Fruit fly (Drosophila melanogaster) whole organism, pupa: ENCODE measurements around the gene pch2.

ENCODE experiments used
- CG10348 ChIP-seq: fragments of 200-800 bp; sonication (Bioruptor generic); IDR thresholded peaks from 2 replicates; pipeline ENCODE4 v1.3.6; 2022; ENCODE audit warnings: missing biosample characterization, missing genetic modification characterization
- CG12605 ChIP-seq: fragments of 200-800 bp; sonication (Bioruptor generic); IDR thresholded peaks from 2 replicates; pipeline ENCODE4 v1.3.6; 2022; ENCODE audit warnings: missing biosample characterization, missing genetic modification characterization
- CG13204 ChIP-seq: fragments of 200-800 bp; sonication (Bioruptor generic); optimal IDR thresholded peaks from 2 replicates; lab custom pipeline; 2018; ENCODE audit warnings: missing biosample characterization, mild to moderate bottlenecking, missing genetic modification characterization, moderate library complexity
- CG14655 ChIP-seq: fragments of 200-800 bp; sonication (Bioruptor generic); optimal IDR thresholded peaks from 3 replicates; lab custom pipeline; 2017; ENCODE audit warnings: mild to moderate bottlenecking, missing biosample characterization, missing genetic modification reagents, missing genetic modification characterization
- CG15710 ChIP-seq: fragments of 200-800 bp; sonication (Bioruptor generic); optimal IDR thresholded peaks from 2 replicates; lab custom pipeline; 2018; ENCODE audit warnings: missing biosample characterization, mild to moderate bottlenecking, missing genetic modification characterization, moderate library complexity
- CG17806 ChIP-seq: fragments of 200-800 bp; sonication (Bioruptor generic); optimal IDR thresholded peaks from 2 replicates; lab custom pipeline; 2018; ENCODE audit warnings: missing biosample characterization, mild to moderate bottlenecking, missing genetic modification characterization, moderate library complexity
- CG32121 ChIP-seq: fragments of 200-800 bp; sonication (Bioruptor generic); IDR thresholded peaks from 2 replicates; pipeline ENCODE4 v1.3.6; 2022; ENCODE audit warnings: missing biosample characterization, missing genetic modification characterization
- CG34367 ChIP-seq: fragments of 200-800 bp; sonication (Bioruptor generic); optimal IDR thresholded peaks from 2 replicates; lab custom pipeline; 2018; ENCODE audit warnings: missing biosample characterization, mild to moderate bottlenecking, missing genetic modification characterization
- CG4496 ChIP-seq: fragments of 200-800 bp; sonication (Bioruptor generic); IDR thresholded peaks from 3 replicates; pipeline ENCODE4 v1.3.6; 2022; ENCODE audit warnings: missing biosample characterization, missing genetic modification characterization
- CG8159 ChIP-seq: fragments of 200-800 bp; sonication (Bioruptor generic); optimal IDR thresholded peaks from 3 replicates; lab custom pipeline; 2018; ENCODE audit warnings: missing biosample characterization, mild to moderate bottlenecking, missing genetic modification characterization, moderate library complexity
- CG8301 ChIP-seq: fragments of 200-800 bp; sonication (Bioruptor generic); optimal IDR thresholded peaks from 2 replicates; lab custom pipeline; 2018; ENCODE audit warnings: missing biosample characterization, mild to moderate bottlenecking, missing genetic modification characterization
- CG9948 ChIP-seq: fragments of 200-800 bp; sonication (Bioruptor generic); optimal IDR thresholded peaks from 2 replicates; lab custom pipeline; 2018; ENCODE audit warnings: missing biosample characterization, mild to moderate bottlenecking, missing genetic modification characterization, moderate library complexity
- D1 ChIP-seq: fragments of 200-800 bp; sonication (Bioruptor generic); optimal IDR thresholded peaks from 2 replicates; lab custom pipeline; 2018; ENCODE audit warnings: missing biosample characterization, mild to moderate bottlenecking, missing genetic modification characterization, moderate library complexity
- EcR ChIP-seq: fragments of 200-800 bp; sonication (Bioruptor generic); optimal IDR thresholded peaks from 3 replicates; lab custom pipeline; 2019; ENCODE audit warnings: missing biosample characterization, missing genetic modification characterization, mild to moderate bottlenecking, moderate library complexity, missing genetic modification reagents
- Ets98B ChIP-seq: fragments of 200-800 bp; sonication (Bioruptor generic); IDR thresholded peaks from 2 replicates; pipeline ENCODE4 v1.3.6; 2022; ENCODE audit warnings: missing biosample characterization, missing genetic modification characterization
- Pif1A ChIP-seq: fragments of 200-800 bp; sonication (Bioruptor generic); optimal IDR thresholded peaks from 3 replicates; lab custom pipeline; 2016; ENCODE audit warnings: missing biosample characterization, missing genetic modification characterization
- Pif1B ChIP-seq: fragments of 200-800 bp; sonication (Bioruptor generic); optimal IDR thresholded peaks from 3 replicates; lab custom pipeline; 2016; ENCODE audit warnings: missing biosample characterization, missing genetic modification characterization
- Snoo ChIP-seq: fragments of 200-800 bp; sonication (Bioruptor generic); optimal IDR thresholded peaks from 3 replicates; lab custom pipeline; 2017; ENCODE audit warnings: missing biosample characterization, mild to moderate bottlenecking, missing genetic modification characterization, inconsistent platforms
- fd96Ca ChIP-seq: fragments of 200-800 bp; sonication (Bioruptor generic); IDR thresholded peaks from 3 replicates; pipeline ENCODE4 v1.3.6; 2022; ENCODE audit warnings: missing biosample characterization, missing genetic modification characterization
- gl ChIP-seq: fragments of 200-800 bp; sonication (Bioruptor generic); optimal IDR thresholded peaks from 2 replicates; lab custom pipeline; 2018; ENCODE audit warnings: missing biosample characterization, mild to moderate bottlenecking, missing genetic modification characterization
- rn ChIP-seq: fragments of 200-800 bp; sonication (Bioruptor generic); IDR thresholded peaks from 2 replicates; pipeline ENCODE4 v1.3.6; 2022; ENCODE audit warnings: missing biosample characterization, missing genetic modification characterization

Gene pch2

dm6 chr3R:8561522-8561921 lies at the start of gene pch2:
TSS of gene pch2 (minus strand) at chr3R:8561764.
- no peak for TF ChIP-seq rn (GFP tag; lab: Robert Waterston, UW)
- no peak for TF ChIP-seq Ets98B
- TF ChIP-seq gl (tag; lab: Kevin White, UChicago): no peak
- no peak for TF ChIP-seq Snoo (tag; lab: Kevin White, UChicago)
- TF ChIP-seq CG4496 (GFP tag; lab: Robert Waterston, UW): no peak
- no peak for TF ChIP-seq CG15710 (tag; lab: Kevin White, UChicago)
- TF ChIP-seq CG8159 (tag; lab: Kevin White, UChicago): no peak
- no peak for TF ChIP-seq EcR (GFP tag; lab: Kevin White, UChicago)
- no peak for TF ChIP-seq Pif1A (GFP tag; lab: Kevin White, UChicago)
- no peak for TF ChIP-seq CG32121 (GFP tag; lab: Robert Waterston, UW)

dm6 chr3R:8596161-8596560 lies 34.6 kb upstream of the pch2 start:
- TF ChIP-seq CG15710 (tag; lab: Kevin White, UChicago): no peak
- TF ChIP-seq rn (GFP tag; lab: Robert Waterston, UW): no peak
- TF ChIP-seq CG8301 (tag; lab: Kevin White, UChicago): no peak
- TF ChIP-seq Pif1B (GFP tag; lab: Kevin White, UChicago): no peak
- TF ChIP-seq CG32121 (GFP tag; lab: Robert Waterston, UW): no peak
- TF ChIP-seq fd96Ca (GFP tag; lab: Robert Waterston, UW): no peak
- TF ChIP-seq CG34367 (tag; lab: Kevin White, UChicago): no peak
- no peak for TF ChIP-seq Ets98B
- no peak for TF ChIP-seq CG14655
- TF ChIP-seq CG8159 (tag; lab: Kevin White, UChicago): no peak
- TF ChIP-seq Pif1A (GFP tag; lab: Kevin White, UChicago): no peak
- no peak for TF ChIP-seq Snoo (tag; lab: Kevin White, UChicago)
- TF ChIP-seq CG12605 (GFP tag; lab: Robert Waterston, UW): no peak
- TF ChIP-seq CG17806: no peak
- no peak for TF ChIP-seq CG10348 (GFP tag; lab: Robert Waterston, UW)
- TF ChIP-seq CG13204 (GFP tag; lab: Kevin White, UChicago): no peak

DNA sequence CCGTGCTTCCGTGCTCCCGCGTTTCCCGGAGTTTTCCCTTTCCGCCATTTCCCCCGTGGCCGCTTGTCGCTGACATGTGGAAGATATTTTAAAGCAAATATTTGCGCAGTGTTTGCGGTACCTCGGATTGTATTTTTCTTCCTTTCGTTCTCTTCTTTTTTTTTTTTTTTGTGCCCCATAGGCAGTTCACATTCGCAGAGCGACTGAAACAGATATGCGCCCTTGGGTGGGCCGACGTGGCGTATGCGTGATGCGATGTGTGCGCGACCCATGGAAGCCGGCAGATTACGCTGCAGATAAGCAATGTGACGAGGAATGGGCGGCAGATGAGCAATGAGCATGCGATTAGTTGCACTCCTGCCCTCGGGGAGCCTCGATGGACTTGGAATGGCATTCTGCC lies 26.3 kb upstream of the pch2 start:
- TF ChIP-seq CG15710 (tag; lab: Kevin White, UChicago) (no peak), D1 (tag; lab: Kevin White, UChicago) (no peak), CG9948 (tag; lab: Kevin White, UChicago) (no peak), CG32121 (GFP tag; lab: Robert Waterston, UW) (no peak), CG4496 (GFP tag; lab: Robert Waterston, UW) (no peak), Snoo (tag; lab: Kevin White, UChicago) (no peak), CG13204 (GFP tag; lab: Kevin White, UChicago) (no peak), CG17806 (no peak), Pif1A (GFP tag; lab: Kevin White, UChicago) (no peak), Ets98B (no peak), EcR (GFP tag; lab: Kevin White, UChicago) (no peak), CG34367 (tag; lab: Kevin White, UChicago) (no peak), fd96Ca (GFP tag; lab: Robert Waterston, UW) (no peak), CG10348 (GFP tag; lab: Robert Waterston, UW) (no peak)

dm6 chr3R:8577409-8578255 lies 16.1 kb upstream of the pch2 start, which contains the start of gene 5-HT2B:
TSS of gene 5-HT2B (plus strand) at chr3R:8578205.
- TF ChIP-seq CG12605 (GFP tag; lab: Robert Waterston, UW) (peak; percentile 38; the same call in 1 of the 2 replicates), fd96Ca (GFP tag; lab: Robert Waterston, UW) (0 out of 3 replicates have a peak, but pooled peaks have one; percentile 20), Ets98B (no peak), Snoo (tag; lab: Kevin White, UChicago) (no peak), D1 (tag; lab: Kevin White, UChicago) (no peak), CG8301 (tag; lab: Kevin White, UChicago) (peak; percentile 8), CG8159 (tag; lab: Kevin White, UChicago) (peak; percentile 61), CG32121 (GFP tag; lab: Robert Waterston, UW) (no peak), CG13204 (GFP tag; lab: Kevin White, UChicago) (no peak), CG15710 (tag; lab: Kevin White, UChicago) (peak; percentile 40), CG34367 (tag; lab: Kevin White, UChicago) (peak; percentile 5), Pif1B (GFP tag; lab: Kevin White, UChicago) (no peak), gl (tag; lab: Kevin White, UChicago) (no peak), CG14655 (peak; percentile 46), CG4496 (GFP tag; lab: Robert Waterston, UW) (no peak; the same call in 2 of the 3 replicates), CG9948 (tag; lab: Kevin White, UChicago) (peak; percentile 45)

DNA sequence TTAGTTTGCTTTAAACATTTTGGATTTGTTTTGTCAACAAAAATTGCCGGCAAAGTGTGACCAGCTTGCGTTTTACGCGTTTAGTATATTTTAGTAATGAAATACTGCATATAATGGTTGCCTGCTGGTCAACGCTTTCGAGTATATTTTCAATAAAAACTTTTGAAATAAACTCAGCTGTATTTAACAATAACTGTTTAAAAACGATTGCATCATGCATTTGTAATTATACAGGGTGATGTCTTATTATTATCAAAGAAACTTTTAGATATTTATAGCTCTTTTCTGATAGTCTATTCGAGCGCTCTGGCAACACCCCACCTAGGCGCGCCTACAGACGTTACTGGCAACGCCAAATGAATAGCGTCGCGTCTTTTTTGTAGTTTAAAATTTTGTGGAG lies 2.2 kb upstream of the pch2 start, which contains the start of gene Cenp-C:
Gene Cenp-C (plus strand): TSS at position 332 of the 400 bp plus-strand sequence.
- TF ChIP-seq D1 (tag; lab: Kevin White, UChicago) (no peak), CG9948 (tag; lab: Kevin White, UChicago) (no peak), CG13204 (GFP tag; lab: Kevin White, UChicago) (no peak), Pif1B (GFP tag; lab: Kevin White, UChicago) (no peak), CG10348 (GFP tag; lab: Robert Waterston, UW) (no peak), CG8301 (tag; lab: Kevin White, UChicago) (no peak), fd96Ca (GFP tag; lab: Robert Waterston, UW) (no peak), CG32121 (GFP tag; lab: Robert Waterston, UW) (no peak), CG14655 (no peak), Ets98B (no peak), CG4496 (GFP tag; lab: Robert Waterston, UW) (no peak), EcR (GFP tag; lab: Kevin White, UChicago) (no peak), CG8159 (tag; lab: Kevin White, UChicago) (no peak), CG12605 (GFP tag; lab: Robert Waterston, UW) (no peak), CG15710 (tag; lab: Kevin White, UChicago) (no peak), gl (tag; lab: Kevin White, UChicago) (no peak), Pif1A (GFP tag; lab: Kevin White, UChicago) (no peak), rn (GFP tag; lab: Robert Waterston, UW) (no peak), CG17806 (no peak), CG34367 (tag; lab: Kevin White, UChicago) (no peak)
